Worm (Caenorhabditis elegans) whole organism, L1 larva: ENCODE results near the gene nhr-91.

Source experiments
- C04F5.9 ChIP-seq: sonication (generic microtip); optimal IDR thresholded peaks from 2 replicates; lab custom pipeline; 2016; ENCODE audit warnings: missing genetic modification characterization, missing compliant biosample characterization
- C16A3.4 ChIP-seq: fragments of 150-350 bp; optimal IDR thresholded peaks from 2 replicates; lab custom pipeline; 2014; ENCODE audit warnings: missing biosample characterization, missing genetic modification characterization
- C34B4.2 ChIP-seq: sonication (generic microtip); optimal IDR thresholded peaks from 2 replicates; lab custom pipeline; 2017; ENCODE audit warnings: mild to moderate bottlenecking, missing genetic modification characterization, missing compliant biosample characterization
- F16B12.6 ChIP-seq: fragments of 150-350 bp; optimal IDR thresholded peaks from 2 replicates; lab custom pipeline; 2014; ENCODE audit warnings: missing biosample characterization, missing genetic modification characterization
- Y116A8C.19 ChIP-seq: sonication (generic microtip); optimal IDR thresholded peaks from 2 replicates; lab custom pipeline; 2016; ENCODE audit warnings: missing compliant biosample characterization, missing genetic modification characterization, borderline replicate concordance
- blmp-1 ChIP-seq: fragments of 150-350 bp; optimal IDR thresholded peaks from 2 replicates; lab custom pipeline; 2014; ENCODE audit warnings: missing biosample characterization, missing genetic modification characterization
- ces-1 ChIP-seq: fragments of 150-350 bp; optimal IDR thresholded peaks from 2 replicates; lab custom pipeline; 2014; ENCODE audit warnings: missing biosample characterization, missing genetic modification reagents, missing genetic modification characterization
- dpl-1 ChIP-seq, 3 experiments: fragments of 150-350 bp in 2 of 3; sonication (generic microtip) in 1 of 3; optimal IDR thresholded peaks; 2 replicates each; lab custom pipeline; 2014 to 2017; ENCODE audit warnings: missing biosample characterization in 3 of 3, missing genetic modification characterization in 3 of 3, missing genetic modification reagents in 3 of 3
- efl-1 ChIP-seq, 4 experiments: fragments of 150-350 bp; optimal IDR thresholded peaks in 3 of 4; peaks in 1 of 4; 1 replicate in 1 of 4; 2 replicates in 3 of 4; lab custom pipeline; 2014; ENCODE audit warnings: missing biosample characterization in 2 of 4, missing genetic modification characterization in 2 of 4, missing genetic modification reagents in 2 of 4
- efl-3 ChIP-seq: fragments of 200-800 bp; sonication (Bioruptor generic); optimal IDR thresholded peaks from 2 replicates; lab custom pipeline; 2018; ENCODE audit warnings: mild to moderate bottlenecking, missing genetic modification characterization, missing compliant biosample characterization
- egl-27 ChIP-seq, 2 experiments: fragments of 150-350 bp in 1 of 2; sonication (generic microtip); optimal IDR thresholded peaks; 3 replicates each; lab custom pipeline; 2017 to 2018; ENCODE audit warnings: missing biosample characterization in 2 of 2, missing genetic modification characterization in 2 of 2, missing genetic modification reagents in 2 of 2
- elt-2 ChIP-seq: sonication (generic microtip); optimal IDR thresholded peaks from 2 replicates; lab custom pipeline; 2016; ENCODE audit warnings: missing genetic modification characterization, mild to moderate bottlenecking, inconsistent platforms, missing compliant biosample characterization, missing genetic modification reagents
- elt-3 ChIP-seq, 6 experiments: fragments of 150-350 bp in 1 of 6; sonication (generic microtip); optimal IDR thresholded peaks; 2 replicates each; lab custom pipeline; 2017 to 2018; ENCODE audit warnings: missing biosample characterization in 6 of 6, missing genetic modification characterization in 6 of 6, inconsistent platforms in 1 of 6
- ets-5 ChIP-seq: fragments of 200-800 bp; sonication (Bioruptor generic); IDR thresholded peaks from 2 replicates; pipeline ENCODE4 v1.3.6; 2022; ENCODE audit warnings: missing genetic modification characterization, missing compliant biosample characterization
- fkh-10 ChIP-seq: sonication (generic microtip); optimal IDR thresholded peaks from 2 replicates; lab custom pipeline; 2017; ENCODE audit warnings: missing biosample characterization, missing genetic modification reagents, missing genetic modification characterization
- fkh-4 ChIP-seq: sonication (generic microtip); optimal IDR thresholded peaks from 2 replicates; lab custom pipeline; 2016; ENCODE audit warnings: missing compliant biosample characterization, missing genetic modification characterization, borderline replicate concordance
- fkh-8 ChIP-seq: sonication (generic microtip); optimal IDR thresholded peaks from 2 replicates; lab custom pipeline; 2016; ENCODE audit warnings: mild to moderate bottlenecking, missing genetic modification characterization, missing compliant biosample characterization
- fos-1 ChIP-seq: fragments of 150-350 bp; optimal IDR thresholded peaks from 2 replicates; lab custom pipeline; 2014; ENCODE audit warnings: missing biosample characterization, missing genetic modification characterization
- grh-1 ChIP-seq: fragments of 200-800 bp; sonication (Bioruptor generic); IDR thresholded peaks from 2 replicates; pipeline ENCODE4 v1.3.6; 2022; ENCODE audit warnings: missing genetic modification reagents, missing genetic modification characterization, missing compliant biosample characterization
- hlh-17 ChIP-seq: fragments of 200-800 bp; sonication (Bioruptor generic); optimal IDR thresholded peaks from 2 replicates; lab custom pipeline; 2018; ENCODE audit warnings: missing genetic modification characterization, mild to moderate bottlenecking, missing compliant biosample characterization, moderate library complexity, borderline replicate concordance
- hlh-4 ChIP-seq: sonication (generic microtip); optimal IDR thresholded peaks from 2 replicates; lab custom pipeline; 2016; ENCODE audit warnings: mild to moderate bottlenecking, missing genetic modification characterization, missing compliant biosample characterization
- irx-1 ChIP-seq: sonication (generic microtip); optimal IDR thresholded peaks from 2 replicates; lab custom pipeline; 2016; ENCODE audit warnings: missing genetic modification characterization, missing compliant biosample characterization
- jun-1 ChIP-seq: fragments of 150-350 bp; optimal IDR thresholded peaks from 2 replicates; lab custom pipeline; 2014; ENCODE audit warnings: missing biosample characterization, missing genetic modification reagents, missing genetic modification characterization
- lin-13 ChIP-seq: fragments of 150-350 bp; optimal IDR thresholded peaks from 2 replicates; lab custom pipeline; 2014; ENCODE audit warnings: missing biosample characterization, missing genetic modification reagents, missing genetic modification characterization
- lin-14 ChIP-seq: fragments of 200-800 bp; sonication (Bioruptor generic); optimal IDR thresholded peaks from 2 replicates; lab custom pipeline; 2018; ENCODE audit warnings: mild to moderate bottlenecking, missing genetic modification characterization, moderate library complexity, missing compliant biosample characterization
- lin-15B ChIP-seq: fragments of 150-350 bp; sonication (generic microtip); optimal IDR thresholded peaks from 3 replicates; lab custom pipeline; 2014; ENCODE audit warnings: missing biosample characterization, missing genetic modification characterization
- lin-35 ChIP-seq, 2 experiments: fragments of 150-350 bp; optimal IDR thresholded peaks; 2 replicates each; lab custom pipeline; 2014; ENCODE audit warnings: missing biosample characterization in 2 of 2, missing genetic modification characterization in 2 of 2, missing genetic modification reagents in 2 of 2
- lsy-2 ChIP-seq, 2 experiments: fragments of 150-350 bp; optimal IDR thresholded peaks; 2 replicates each; lab custom pipeline; 2014; ENCODE audit warnings: missing biosample characterization in 2 of 2, missing genetic modification characterization in 2 of 2
- mef-2 ChIP-seq: fragments of 150-350 bp; optimal IDR thresholded peaks from 2 replicates; lab custom pipeline; 2014; ENCODE audit warnings: missing biosample characterization, missing genetic modification characterization
- mep-1 ChIP-seq: fragments of 150-350 bp; optimal IDR thresholded peaks from 2 replicates; lab custom pipeline; 2014; ENCODE audit warnings: missing biosample characterization, missing genetic modification characterization
- nhr-11 ChIP-seq: fragments of 150-350 bp; optimal IDR thresholded peaks from 2 replicates; lab custom pipeline; 2014; ENCODE audit warnings: missing biosample characterization, missing genetic modification characterization
- nhr-12 ChIP-seq: sonication (generic microtip); optimal IDR thresholded peaks from 2 replicates; lab custom pipeline; 2017; ENCODE audit warnings: missing biosample characterization, missing genetic modification characterization
- nhr-20 ChIP-seq: sonication (generic microtip); optimal IDR thresholded peaks from 2 replicates; lab custom pipeline; 2016; ENCODE audit warnings: mild to moderate bottlenecking, missing genetic modification characterization, missing compliant biosample characterization
- nhr-76 ChIP-seq: sonication (generic microtip); optimal IDR thresholded peaks from 2 replicates; lab custom pipeline; 2017; ENCODE audit warnings: missing biosample characterization, missing genetic modification characterization
- nhr-77 ChIP-seq: fragments of 150-350 bp; optimal IDR thresholded peaks from 2 replicates; lab custom pipeline; 2014; ENCODE audit warnings: missing biosample characterization, missing genetic modification characterization
- nhr-84 ChIP-seq: sonication (generic microtip); optimal IDR thresholded peaks from 2 replicates; lab custom pipeline; 2017; ENCODE audit warnings: missing biosample characterization, missing genetic modification characterization
- nhr-85 ChIP-seq: sonication (generic microtip); peaks from one replicate; lab custom pipeline; 2016; ENCODE audit warnings: missing genetic modification characterization, inconsistent platforms, missing compliant biosample characterization
- pag-3 ChIP-seq: sonication (generic microtip); optimal IDR thresholded peaks from 2 replicates; lab custom pipeline; 2017; ENCODE audit warnings: missing genetic modification characterization, mild to moderate bottlenecking, missing compliant biosample characterization, antibody characterized with exemption, borderline replicate concordance; ENCODE audit not compliant: insufficient read depth
- pax-3 ChIP-seq: fragments of 200-800 bp; sonication (Bioruptor generic); optimal IDR thresholded peaks from 2 replicates; lab custom pipeline; 2018; ENCODE audit warnings: mild to moderate bottlenecking, missing genetic modification characterization, moderate library complexity, missing compliant biosample characterization
- pqm-1 ChIP-seq: sonication (generic microtip); optimal IDR thresholded peaks from 3 replicates; lab custom pipeline; 2017; ENCODE audit warnings: missing biosample characterization, missing genetic modification characterization
- rnt-1 ChIP-seq: sonication (generic microtip); optimal IDR thresholded peaks from 2 replicates; lab custom pipeline; 2016; ENCODE audit warnings: mild to moderate bottlenecking, missing genetic modification characterization, moderate library complexity, missing compliant biosample characterization
- skn-1 ChIP-seq: fragments of 150-350 bp; optimal IDR thresholded peaks from 2 replicates; lab custom pipeline; 2014; ENCODE audit warnings: missing biosample characterization, missing genetic modification characterization
- snu-23 ChIP-seq: sonication (generic microtip); optimal IDR thresholded peaks from 2 replicates; lab custom pipeline; 2016; ENCODE audit warnings: missing genetic modification characterization, missing compliant biosample characterization
- sptf-1 ChIP-seq: fragments of 150-350 bp; optimal IDR thresholded peaks from 2 replicates; lab custom pipeline; 2014; ENCODE audit warnings: missing biosample characterization, missing genetic modification characterization
- swsn-7 ChIP-seq: sonication (generic microtip); optimal IDR thresholded peaks from 2 replicates; lab custom pipeline; 2016; ENCODE audit warnings: missing genetic modification characterization, missing compliant biosample characterization
- unc-30 ChIP-seq: sonication (generic microtip); optimal IDR thresholded peaks from 2 replicates; lab custom pipeline; 2017; ENCODE audit warnings: missing biosample characterization, missing genetic modification characterization
- unc-86 ChIP-seq: sonication (generic microtip); optimal IDR thresholded peaks from 2 replicates; lab custom pipeline; 2016; ENCODE audit warnings: missing genetic modification characterization, missing compliant biosample characterization
- unc-98 ChIP-seq: fragments of 200-800 bp; sonication (Bioruptor generic); IDR thresholded peaks from 2 replicates; pipeline ENCODE4 v1.3.6; 2022; ENCODE audit warnings: missing genetic modification characterization, missing compliant biosample characterization
- vab-15 ChIP-seq: sonication (generic microtip); optimal IDR thresholded peaks from 2 replicates; lab custom pipeline; 2017; ENCODE audit warnings: missing genotype, mild to moderate bottlenecking, missing genetic modification characterization, missing compliant biosample characterization
- zip-4 ChIP-seq: fragments of 200-800 bp; sonication (Bioruptor generic); optimal IDR thresholded peaks from 2 replicates; lab custom pipeline; 2018; ENCODE audit warnings: mild to moderate bottlenecking, missing genetic modification characterization, moderate library complexity, missing compliant biosample characterization

nhr-91 gene

ce11 chrX:15280318-15280717 lies 28.9 kb upstream of the nhr-91 start:
- TF ChIP-seq F16B12.6 (tag; lab: Kevin White, UChicago) (no peak), mef-2 (tag; lab: Kevin White, UChicago) (no peak), efl-3 (GFP tag; lab: Kevin White, UChicago) (no peak), grh-1 (GFP tag; lab: Robert Waterston, UW) (no peak), nhr-84 (tag; lab: Kevin White, UChicago) (no peak), zip-4 (GFP tag; lab: Kevin White, UChicago) (no peak), lin-15B (tag; lab: Kevin White, UChicago) (no peak), irx-1 (tag; lab: Kevin White, UChicago) (no peak)

ce11 chrX:15281248-15281647 lies 27.9 kb upstream of the nhr-91 start:
- peak; percentile 8 for TF ChIP-seq rnt-1 (tag; lab: Kevin White, UChicago)
- no peak for TF ChIP-seq unc-98
- no peak for TF ChIP-seq hlh-17 (GFP tag; lab: Kevin White, UChicago)
- TF ChIP-seq Y116A8C.19 (tag; lab: Kevin White, UChicago) = no peak
- TF ChIP-seq swsn-7 (tag; lab: Kevin White, UChicago) = peak; percentile 17
- peak; percentile 42 for TF ChIP-seq nhr-20 (tag; lab: Kevin White, UChicago)
- no peak for TF ChIP-seq nhr-12
- TF ChIP-seq nhr-85 (tag; lab: Kevin White, UChicago) = no peak
- peak; percentile 73 for TF ChIP-seq lin-14
- no peak for TF ChIP-seq ets-5
- TF ChIP-seq snu-23 (GFP tag; lab: Kevin White, UChicago) = peak; percentile 49
- no peak for TF ChIP-seq nhr-76
- no peak for TF ChIP-seq efl-3 (GFP tag; lab: Kevin White, UChicago)
- peak; percentile 35 for TF ChIP-seq mep-1
- no peak for TF ChIP-seq zip-4 (GFP tag; lab: Kevin White, UChicago)
- peak; percentile 10 for TF ChIP-seq skn-1 (tag; lab: Kevin White, UChicago)
- TF ChIP-seq fkh-10 = no peak
- no peak for TF ChIP-seq unc-30 (tag; lab: Kevin White, UChicago)
- TF ChIP-seq efl-1 (optimal IDR thresholded peaks at IDR 0.05; lab: Kevin White, UChicago) = peak in 1 of 2 experiments; percentile 8
- no peak for TF ChIP-seq efl-1 (GFP tag; optimal IDR thresholded peaks at IDR 0.05 in 1 of 2; lab: Kevin White, UChicago)
- TF ChIP-seq fos-1 (tag; lab: Kevin White, UChicago) = no peak
- no peak for TF ChIP-seq pax-3 (tag; lab: Kevin White, UChicago)
- TF ChIP-seq fkh-8 = no peak
- peak; percentile 15 to 49 for TF ChIP-seq lin-35 (GFP tag; optimal IDR thresholded peaks at IDR 0.05; lab: Kevin White, UChicago)
- no peak for TF ChIP-seq lin-13 (GFP tag; lab: Kevin White, UChicago)
- peak; percentile 83 for TF ChIP-seq blmp-1
- no peak for TF ChIP-seq nhr-11 (tag; lab: Kevin White, UChicago)
- TF ChIP-seq grh-1 (GFP tag; lab: Robert Waterston, UW) = no peak
- TF ChIP-seq lin-15B (tag; lab: Kevin White, UChicago) = no peak
- TF ChIP-seq nhr-77 (tag; lab: Kevin White, UChicago) = no peak
- no peak for TF ChIP-seq ces-1
- TF ChIP-seq C34B4.2 (tag; lab: Kevin White, UChicago) = no peak
- no peak for TF ChIP-seq unc-86
- no peak for TF ChIP-seq elt-2 (tag; lab: Kevin White, UChicago)
- no peak for TF ChIP-seq fkh-4 (tag; lab: Kevin White, UChicago)
- TF ChIP-seq pag-3 (tag; lab: Kevin White, UChicago) = no peak
- peak in 1 of 3 experiments; percentile 8 for TF ChIP-seq dpl-1 (GFP tag; optimal IDR thresholded peaks at IDR 0.05; lab: Kevin White, UChicago)
- no peak for TF ChIP-seq vab-15 (tag; lab: Kevin White, UChicago)
- no peak for TF ChIP-seq egl-27 (tag; optimal IDR thresholded peaks at IDR 0.05; lab: Kevin White, UChicago)
- TF ChIP-seq elt-3 (tag; optimal IDR thresholded peaks at IDR 0.05; lab: Kevin White, UChicago) = peak in 1 of 6 experiments; percentile 67
- TF ChIP-seq hlh-4 (tag; lab: Kevin White, UChicago) = no peak
- no peak for TF ChIP-seq nhr-84 (tag; lab: Kevin White, UChicago)
- peak in 1 of 2 experiments; percentile 48 for TF ChIP-seq lsy-2 (tag; optimal IDR thresholded peaks at IDR 0.05; lab: Kevin White, UChicago)
- TF ChIP-seq pqm-1 (tag; lab: Kevin White, UChicago) = no peak
- no peak for TF ChIP-seq sptf-1 (tag; lab: Kevin White, UChicago)
- TF ChIP-seq C04F5.9 (tag; lab: Kevin White, UChicago) = no peak
- peak; percentile 13 for TF ChIP-seq C16A3.4 (tag; lab: Kevin White, UChicago)
- TF ChIP-seq jun-1 (tag; lab: Kevin White, UChicago) = peak; percentile 8
